Worm (Caenorhabditis elegans) whole organism, mixed stage, embryonic: ENCODE data around the gene F22B5.10.

Experiments
- sem-2 ChIP-seq: fragments of 200-800 bp; sonication (Bioruptor generic); optimal IDR thresholded peaks from 2 replicates; lab custom pipeline; 2018; ENCODE audit warnings: mild to moderate bottlenecking, missing genetic modification characterization, missing compliant biosample characterization
- snpc-4 ChIP-seq: fragments of 150-350 bp; optimal IDR thresholded peaks from 2 replicates; lab custom pipeline; 2014; ENCODE audit warnings: missing biosample characterization, missing genetic modification characterization

ce11 chrII:8449660-8450118, 17.3 kb upstream of the F22B5.10 start, which contains the start of gene F22B5.4:
- TF ChIP-seq snpc-4 (tag; lab: Kevin White, UChicago) = no peak
- no peak for TF ChIP-seq sem-2
